Worm (Caenorhabditis elegans): ENCODE results near the gene ZK1307.1.

ZK1307.1 gene

DNA sequence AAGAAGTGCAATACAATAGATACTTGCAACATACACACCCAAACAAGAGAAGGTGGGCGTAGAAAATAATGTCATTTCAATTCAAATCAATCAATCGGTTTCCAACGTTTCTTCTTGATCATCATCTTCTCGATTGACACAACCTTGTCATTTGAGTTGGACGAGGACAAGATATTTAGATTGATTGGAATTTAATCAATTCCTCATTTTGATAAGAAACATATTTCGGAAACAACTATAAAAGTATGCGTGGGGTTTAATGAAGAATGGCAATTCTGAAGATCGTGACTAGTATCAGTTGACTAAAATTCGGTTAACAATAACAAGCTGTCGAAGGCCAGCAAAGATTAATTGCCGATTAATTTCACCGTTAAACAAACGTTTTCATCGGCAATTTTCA is 34.8 kb downstream of the ZK1307.1 start:
- peak; percentile 15 for TF ChIP-seq sma-9 (GFP tag; optimal IDR thresholded peaks at IDR 0.05)
- TF ChIP-seq sma-9 (tag; optimal IDR thresholded peaks at IDR 0.05) = no peak
- TF ChIP-seq nhr-25 (tag; optimal IDR thresholded peaks at IDR 0.05) = peak; percentile 59
- peak; percentile 4 for TF ChIP-seq blmp-1 (tag; optimal IDR thresholded peaks at IDR 0.05; ENCODE audit: insufficient read depth)
- peak; percentile 1 for TF ChIP-seq sma-3 (GFP tag; optimal IDR thresholded peaks at IDR 0.05)
- TF ChIP-seq nhr-6 (tag; optimal IDR thresholded peaks at IDR 0.05) = peak; percentile 29
- no peak for TF ChIP-seq skn-1 (tag; optimal IDR thresholded peaks at IDR 0.05)
- no peak for TF ChIP-seq nhr-237 (tag; optimal IDR thresholded peaks at IDR 0.05)

DNA sequence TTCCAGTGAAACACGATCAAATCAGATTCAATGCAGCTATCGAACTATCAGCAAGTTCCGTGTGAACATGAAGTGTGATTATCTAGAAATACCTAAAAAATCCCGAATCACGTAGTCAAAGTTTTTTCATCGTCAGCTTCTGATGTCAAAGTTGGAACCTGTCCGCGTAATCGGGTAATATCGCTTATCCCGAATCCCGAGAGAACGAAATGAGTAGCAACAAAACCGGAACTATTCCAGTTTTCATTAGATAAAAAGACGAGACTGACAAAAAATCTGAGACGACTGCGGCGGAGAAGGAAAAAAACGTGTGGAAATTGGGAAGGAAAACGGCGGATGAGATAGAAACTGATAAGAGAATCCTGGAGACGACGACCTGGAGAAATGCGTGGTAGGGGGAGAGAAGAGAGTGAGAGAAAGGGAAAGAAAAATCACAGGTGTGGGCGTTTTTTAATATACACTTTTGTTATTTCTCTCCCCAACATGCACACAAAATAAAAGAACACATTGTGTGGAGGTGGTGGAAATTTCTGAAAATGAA is 35.3 kb downstream of the ZK1307.1 start:
- TF ChIP-seq ama-1 (optimal IDR thresholded peaks at IDR 0.05) (peak; percentile 33), alr-1 (tag; optimal IDR thresholded peaks at IDR 0.05) (no peak), ztf-4 (tag; optimal IDR thresholded peaks at IDR 0.05) (no peak), fos-1 (tag; optimal IDR thresholded peaks at IDR 0.05) (peak; percentile 45), F13H6.1 (tag; optimal IDR thresholded peaks at IDR 0.05) (peak; percentile 13)

DNA sequence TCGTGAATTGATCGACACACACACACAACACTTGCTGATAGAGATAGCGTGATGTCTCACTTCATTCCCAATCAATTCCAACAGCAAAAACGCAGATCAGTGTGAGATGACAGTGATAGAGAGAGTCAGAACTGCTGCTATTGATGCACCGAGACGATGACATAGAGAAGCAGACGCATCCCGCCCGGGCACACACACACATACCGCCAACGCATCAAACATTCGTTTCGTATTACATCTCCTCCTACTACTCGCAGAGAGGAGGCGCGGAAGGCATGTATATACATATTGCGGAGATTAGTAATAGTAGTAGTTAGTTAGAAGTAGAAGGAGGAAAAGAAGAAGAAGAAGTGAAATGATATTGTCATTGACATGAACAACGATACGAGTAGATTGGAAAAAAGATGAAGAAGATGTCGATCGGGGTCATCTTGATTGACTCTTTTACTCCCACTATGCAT is 35.9 kb downstream of the ZK1307.1 start:
- no peak for TF ChIP-seq ztf-1 (GFP tag; conservative IDR thresholded peaks at IDR 0.05)
- TF ChIP-seq lin-39 (tag; optimal IDR thresholded peaks at IDR 0.05) = no peak
- no peak for TF ChIP-seq unc-39 (tag; optimal IDR thresholded peaks at IDR 0.05)
- TF ChIP-seq ztf-11 (tag; optimal IDR thresholded peaks at IDR 0.05) = no peak
- no peak for TF ChIP-seq nhr-12 (tag; optimal IDR thresholded peaks at IDR 0.05)
- TF ChIP-seq nhr-6 (tag; optimal IDR thresholded peaks at IDR 0.05) = no peak
- peak; percentile 73 for TF ChIP-seq sma-3 (GFP tag; optimal IDR thresholded peaks at IDR 0.05)
- peak; percentile 31 for TF ChIP-seq nhr-25 (tag; optimal IDR thresholded peaks at IDR 0.05)
- TF ChIP-seq R02D3.7 (tag; optimal IDR thresholded peaks at IDR 0.05) = no peak
- no peak for TF ChIP-seq nhr-237 (tag; optimal IDR thresholded peaks at IDR 0.05)
- peak; percentile 81 for TF ChIP-seq elt-1 (tag; optimal IDR thresholded peaks at IDR 0.05)
- TF ChIP-seq nhr-129 (tag; optimal IDR thresholded peaks at IDR 0.05) = peak; percentile 86
- TF ChIP-seq Y55F3AM.14 (GFP tag; optimal IDR thresholded peaks at IDR 0.05) = no peak
- TF ChIP-seq F13H6.1 (tag; optimal IDR thresholded peaks at IDR 0.05) = peak; percentile 70
- peak; percentile 13 for TF ChIP-seq blmp-1 (tag; optimal IDR thresholded peaks at IDR 0.05; ENCODE audit: insufficient read depth)
- no peak for TF ChIP-seq snpc-4 (tag; optimal IDR thresholded peaks at IDR 0.05)
- no peak for TF ChIP-seq ZK546.5 (tag; optimal IDR thresholded peaks at IDR 0.05)
- no peak for TF ChIP-seq unc-55 (GFP tag; optimal IDR thresholded peaks at IDR 0.05)
- no peak for TF ChIP-seq nhr-23 (tag; optimal IDR thresholded peaks at IDR 0.05)
- TF ChIP-seq sem-4 (tag; optimal IDR thresholded peaks at IDR 0.05) = no peak
- TF ChIP-seq lsy-2 (tag; optimal IDR thresholded peaks at IDR 0.05) = peak in 1 of 2 experiments; percentile 49
- TF ChIP-seq nhr-77 (tag; optimal IDR thresholded peaks at IDR 0.05) = no peak
- TF ChIP-seq fos-1 (tag; optimal IDR thresholded peaks at IDR 0.05) = peak; percentile 95
- TF ChIP-seq sma-9 (GFP tag; optimal IDR thresholded peaks at IDR 0.05) = peak; percentile 39
- no peak for TF ChIP-seq sma-9 (tag; optimal IDR thresholded peaks at IDR 0.05)
- no peak for TF ChIP-seq aly-2 (tag; optimal IDR thresholded peaks at IDR 0.05)
- no peak for TF ChIP-seq dmd-4 (tag; optimal IDR thresholded peaks at IDR 0.05)
- no peak for TF ChIP-seq nhr-10 (tag; optimal IDR thresholded peaks at IDR 0.05)
- no peak for TF ChIP-seq nhr-11 (tag; optimal IDR thresholded peaks at IDR 0.05)
- TF ChIP-seq ceh-82 (tag; optimal IDR thresholded peaks at IDR 0.05) = no peak
- peak; percentile 45 for TF ChIP-seq crh-2 (tag; optimal IDR thresholded peaks at IDR 0.05)
- TF ChIP-seq skn-1 (tag; optimal IDR thresholded peaks at IDR 0.05) = peak; percentile 32
- TF ChIP-seq mdl-1 (tag; optimal IDR thresholded peaks at IDR 0.05) = no peak
- TF ChIP-seq lin-13 (GFP tag; optimal IDR thresholded peaks at IDR 0.05) = peak; percentile 5
- TF ChIP-seq unc-62 (GFP tag; optimal IDR thresholded peaks at IDR 0.05) = no peak
- no peak for TF ChIP-seq gmeb-1 (tag; optimal IDR thresholded peaks at IDR 0.05)
- no peak for TF ChIP-seq peb-1 (tag; optimal IDR thresholded peaks at IDR 0.05)
- TF ChIP-seq C34F6.9 (tag; optimal IDR thresholded peaks at IDR 0.05) = peak; percentile 41
- TF ChIP-seq mbf-1 (tag; optimal IDR thresholded peaks at IDR 0.05) = no peak
- TF ChIP-seq egl-27 (tag; optimal IDR thresholded peaks at IDR 0.05) = peak; percentile 50
- TF ChIP-seq lin-11 (tag; optimal IDR thresholded peaks at IDR 0.05) = no peak
- no peak for TF ChIP-seq zag-1 (tag; optimal IDR thresholded peaks at IDR 0.05)
- TF ChIP-seq nhr-21 (tag; optimal IDR thresholded peaks at IDR 0.05) = peak; percentile 67
- no peak for TF ChIP-seq elt-3 (tag; optimal IDR thresholded peaks at IDR 0.05)
- TF ChIP-seq alr-1 (tag; optimal IDR thresholded peaks at IDR 0.05) = no peak
- peak; percentile 62 for TF ChIP-seq ceh-16 (tag; optimal IDR thresholded peaks at IDR 0.05)
- TF ChIP-seq ztf-4 (tag; optimal IDR thresholded peaks at IDR 0.05) = no peak
- no peak for TF ChIP-seq mab-5 (tag; optimal IDR thresholded peaks at IDR 0.05)
- peak; percentile 19 for TF ChIP-seq ama-1 (optimal IDR thresholded peaks at IDR 0.05)
